Worm (Caenorhabditis elegans) whole organism, early embryonic: Measurements from ENCODE around the gene sre-35.
"Not testable (repeated sequence)": the region's sequence is repeated elsewhere in the genome, so short reads cannot be mapped to it uniquely, and the experiment has no call there.

ENCODE experiments used
- B0310.2 ChIP-seq: sonication (generic microtip); optimal IDR thresholded peaks from 2 replicates; lab custom pipeline; 2016; ENCODE audit warnings: mild to moderate bottlenecking, missing genetic modification characterization, missing compliant biosample characterization
- F13C5.2 ChIP-seq: sonication (generic microtip); optimal IDR thresholded peaks from 2 replicates; lab custom pipeline; 2017; ENCODE audit warnings: mild to moderate bottlenecking, missing genetic modification characterization, inconsistent platforms, missing compliant biosample characterization
- aly-1 ChIP-seq: sonication (generic microtip); optimal IDR thresholded peaks from 2 replicates; lab custom pipeline; 2016; ENCODE audit warnings: missing genetic modification characterization, missing compliant biosample characterization
- ama-1 ChIP-seq: fragments of 150-350 bp; optimal IDR thresholded peaks from 2 replicates; lab custom pipeline; 2014
- ceh-13 ChIP-seq: fragments of 200-800 bp; sonication (Bioruptor generic); optimal IDR thresholded peaks from 2 replicates; lab custom pipeline; 2018; ENCODE audit warnings: mild to moderate bottlenecking, missing genetic modification characterization, missing compliant biosample characterization
- ceh-36 ChIP-seq: sonication (generic microtip); optimal IDR thresholded peaks from 2 replicates; lab custom pipeline; 2016; ENCODE audit warnings: missing genetic modification characterization, inconsistent platforms, missing compliant biosample characterization
- ets-7 ChIP-seq: sonication (generic microtip); optimal IDR thresholded peaks from 2 replicates; lab custom pipeline; 2016; ENCODE audit warnings: missing genotype, missing genetic modification characterization, missing compliant biosample characterization
- flt-1 ChIP-seq: fragments of 200-800 bp; sonication (Bioruptor generic); IDR thresholded peaks from 2 replicates; pipeline ENCODE4 v1.3.6; 2022; ENCODE audit warnings: missing genetic modification characterization, missing compliant biosample characterization
- hmbx-1 ChIP-seq: sonication (generic microtip); optimal IDR thresholded peaks from 2 replicates; lab custom pipeline; 2016; ENCODE audit warnings: mild to moderate bottlenecking, missing genetic modification characterization, missing compliant biosample characterization
- hmg-4 ChIP-seq: fragments of 200-800 bp; sonication (Bioruptor generic); optimal IDR thresholded peaks from 2 replicates; lab custom pipeline; 2018; ENCODE audit warnings: mild to moderate bottlenecking, missing genetic modification characterization, missing compliant biosample characterization
- hnd-1 ChIP-seq: sonication (generic microtip); optimal IDR thresholded peaks from 2 replicates; lab custom pipeline; 2016; ENCODE audit warnings: missing genetic modification characterization, missing compliant biosample characterization
- pes-1 ChIP-seq: fragments of 200-800 bp; sonication (Bioruptor generic); IDR thresholded peaks from 2 replicates; pipeline ENCODE4 v1.3.6; 2022; ENCODE audit warnings: missing genetic modification reagents, missing genetic modification characterization, missing compliant biosample characterization
- scrt-1 ChIP-seq: fragments of 200-800 bp; sonication (Bioruptor generic); IDR thresholded peaks from 2 replicates; pipeline ENCODE4 v1.3.6; 2022; ENCODE audit warnings: missing genetic modification characterization, missing compliant biosample characterization
- sea-1 ChIP-seq: fragments of 200-800 bp; sonication (Bioruptor generic); conservative IDR thresholded peaks from 2 replicates; pipeline ENCODE4 v1.3.6; 2022; ENCODE audit warnings: missing genetic modification characterization, missing compliant biosample characterization
- tbx-11 ChIP-seq: fragments of 200-800 bp; sonication (Bioruptor generic); IDR thresholded peaks from 2 replicates; pipeline ENCODE4 v1.3.6; 2022; ENCODE audit warnings: missing genetic modification characterization, missing compliant biosample characterization
- tbx-37 ChIP-seq: fragments of 200-800 bp; sonication (Bioruptor generic); conservative IDR thresholded peaks from 2 replicates; pipeline ENCODE4 v1.3.6; 2022; ENCODE audit warnings: missing genetic modification reagents, missing genetic modification characterization, missing compliant biosample characterization
- tra-4 ChIP-seq: sonication (generic microtip); optimal IDR thresholded peaks from 2 replicates; lab custom pipeline; 2017; ENCODE audit warnings: missing genetic modification characterization, missing compliant biosample characterization

The sre-35 gene

ce11 chrII:12444679-12445376, 7.8 kb downstream of the sre-35 start, which contains the start of the genes W05H5.1 and pitr-6:
TSS of gene W05H5.1 (minus strand) at chrII:12444779.
TSS of gene pitr-6 (plus strand) at chrII:12445326.
- no peak for TF ChIP-seq F13C5.2 (tag; lab: Kevin White, UChicago)

ce11 chrII:12441164-12441563, 11.5 kb downstream of the sre-35 start, which contains the start of gene Y57A10C.10:
TSS of gene Y57A10C.10 (minus strand) at chrII:12441264.
- not testable (repeated sequence) for TF ChIP-seq aly-1 (tag; lab: Kevin White, UChicago); hnd-1; B0310.2 (tag; lab: Kevin White, UChicago)

DNA sequence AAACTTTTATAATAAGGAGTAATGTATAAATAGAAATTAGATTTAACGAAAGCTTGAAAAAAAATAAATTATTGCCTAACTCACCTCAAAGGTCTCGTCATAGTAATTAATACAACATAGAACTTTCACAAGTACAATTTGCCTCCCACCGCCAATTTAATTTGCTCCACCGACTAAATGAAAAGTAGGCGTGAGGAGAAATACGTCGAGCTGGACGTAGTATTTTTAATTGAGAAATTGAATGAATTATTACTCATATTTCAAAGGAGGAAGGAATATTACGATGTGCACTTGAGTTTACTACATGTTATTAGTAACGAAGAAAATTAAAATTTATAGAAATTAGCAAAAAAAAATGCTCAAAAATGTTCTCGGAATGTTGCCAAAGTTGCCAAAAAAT, 14.2 kb downstream of the sre-35 start, which contains the start of gene Y57A10C.9:
Gene Y57A10C.9, minus strand, starts transcription at position 101 of the 400 bp plus-strand sequence.
- TF ChIP-seq tbx-11 (GFP tag; lab: Robert Waterston, UW) = no peak
- TF ChIP-seq B0310.2 (tag; lab: Kevin White, UChicago) = no peak
- no peak for TF ChIP-seq ets-7
- no peak for TF ChIP-seq F13C5.2 (tag; lab: Kevin White, UChicago)
- TF ChIP-seq tra-4 = no peak
- no peak for TF ChIP-seq scrt-1 (GFP tag; lab: Robert Waterston, UW)
- no peak for TF ChIP-seq ceh-36 (tag; lab: Kevin White, UChicago)
- TF ChIP-seq hnd-1 = no peak

ce11 chrII:12436717-12437116, 15.9 kb downstream of the sre-35 start:
- TF ChIP-seq ceh-36 (tag; lab: Kevin White, UChicago) = peak; percentile 82
- no peak for TF ChIP-seq sea-1 (GFP tag; lab: Robert Waterston, UW)

ce11 chrII:12435202-12435872, 17.3 kb downstream of the sre-35 start:
- TF ChIP-seq hnd-1 (no peak), ama-1 (lab: Kevin White, UChicago) (no peak), ceh-36 (tag; lab: Kevin White, UChicago) (no peak), B0310.2 (tag; lab: Kevin White, UChicago) (no peak), flt-1 (GFP tag; lab: Robert Waterston, UW) (no peak), pes-1 (GFP tag; lab: Robert Waterston, UW) (no peak), F13C5.2 (tag; lab: Kevin White, UChicago) (no peak), hmg-4 (GFP tag; lab: Kevin White, UChicago) (no peak), sea-1 (GFP tag; lab: Robert Waterston, UW) (no peak), aly-1 (tag; lab: Kevin White, UChicago) (no peak), scrt-1 (GFP tag; lab: Robert Waterston, UW) (no peak), hmbx-1 (tag; lab: Kevin White, UChicago) (no peak), ceh-13 (GFP tag; lab: Kevin White, UChicago) (no peak)

ce11 chrII:12432356-12432755, 20.3 kb downstream of the sre-35 start, which contains the start of gene dct-12:
TSS of gene dct-12 (minus strand) at chrII:12432456.
- no peak for TF ChIP-seq F13C5.2 (tag; lab: Kevin White, UChicago)
- TF ChIP-seq ceh-36 (tag; lab: Kevin White, UChicago) = no peak
- TF ChIP-seq tra-4 = no peak
- no peak for TF ChIP-seq ama-1 (lab: Kevin White, UChicago)
- TF ChIP-seq hnd-1 = no peak
- TF ChIP-seq tbx-11 (GFP tag; lab: Robert Waterston, UW) = no peak
- no peak for TF ChIP-seq sea-1 (GFP tag; lab: Robert Waterston, UW)
- no peak for TF ChIP-seq hmg-4 (GFP tag; lab: Kevin White, UChicago)
- no peak for TF ChIP-seq ceh-13 (GFP tag; lab: Kevin White, UChicago)
- TF ChIP-seq pes-1 (GFP tag; lab: Robert Waterston, UW) = no peak
- TF ChIP-seq aly-1 (tag; lab: Kevin White, UChicago) = no peak
- TF ChIP-seq ets-7 = no peak
- no peak for TF ChIP-seq tbx-37
- TF ChIP-seq hmbx-1 (tag; lab: Kevin White, UChicago) = no peak
- no peak for TF ChIP-seq B0310.2 (tag; lab: Kevin White, UChicago)
- no peak for TF ChIP-seq scrt-1 (GFP tag; lab: Robert Waterston, UW)
- TF ChIP-seq flt-1 (GFP tag; lab: Robert Waterston, UW) = no peak

DNA sequence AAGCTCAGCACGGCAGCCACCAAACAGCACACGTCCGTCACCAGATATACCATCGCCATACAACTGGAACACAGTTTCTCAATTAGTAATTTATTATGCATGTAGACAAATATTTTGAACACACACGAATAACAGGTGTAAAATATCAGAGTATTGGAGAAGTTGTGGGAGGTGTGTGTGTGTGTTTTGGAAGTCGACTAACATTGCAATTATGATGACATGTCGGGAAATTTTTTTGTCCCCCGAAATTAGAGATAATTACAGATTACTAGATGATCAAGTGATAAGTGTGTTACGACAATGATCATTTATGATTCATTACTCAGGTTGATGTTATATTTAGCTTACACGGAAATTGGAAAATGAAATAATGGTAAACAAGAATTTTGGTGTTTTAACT, 22.9 kb downstream of the sre-35 start, which contains the start of gene Y57A10C.8:
Gene Y57A10C.8, minus strand, starts transcription at position 101 of the 400 bp plus-strand sequence.
- no peak for TF ChIP-seq ama-1 (lab: Kevin White, UChicago)
- TF ChIP-seq tbx-11 (GFP tag; lab: Robert Waterston, UW) = no peak
- TF ChIP-seq F13C5.2 (tag; lab: Kevin White, UChicago) = no peak
- no peak for TF ChIP-seq pes-1 (GFP tag; lab: Robert Waterston, UW)
- no peak for TF ChIP-seq ceh-36 (tag; lab: Kevin White, UChicago)
- TF ChIP-seq tbx-37 = no peak
- no peak for TF ChIP-seq ets-7
- TF ChIP-seq B0310.2 (tag; lab: Kevin White, UChicago) = no peak
- TF ChIP-seq hnd-1 = no peak
- no peak for TF ChIP-seq hmbx-1 (tag; lab: Kevin White, UChicago)
- TF ChIP-seq scrt-1 (GFP tag; lab: Robert Waterston, UW) = no peak
